Worm (Caenorhabditis elegans): ENCODE measurements around the gene W02H5.19.

DNA sequence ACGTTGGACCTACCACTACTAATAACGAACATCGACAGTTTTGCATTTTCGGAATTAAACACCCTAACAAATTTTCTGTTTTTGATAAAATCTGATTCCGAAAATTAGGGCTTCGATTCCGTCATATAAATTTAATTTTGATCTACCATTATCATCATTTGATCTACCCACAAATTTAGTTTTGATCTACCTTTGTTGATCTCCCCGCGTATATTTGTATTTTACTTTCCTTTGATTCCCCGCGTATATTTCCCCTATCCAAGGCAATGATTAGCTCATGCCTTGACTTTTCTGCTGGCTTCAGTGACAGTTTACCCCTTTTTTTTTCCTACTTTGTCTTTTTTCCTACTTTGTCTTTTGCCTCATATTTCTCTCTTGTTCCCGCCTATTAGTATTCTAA is 48.9 kb upstream of the W02H5.19 start:
- no peak for TF ChIP-seq snpc-4 (tag; optimal IDR thresholded peaks at IDR 0.05)
- TF ChIP-seq pqm-1 (tag; optimal IDR thresholded peaks at IDR 0.05): no peak
- TF ChIP-seq ceh-90 (tag; optimal IDR thresholded peaks at IDR 0.05): no peak
- TF ChIP-seq ztf-11 (tag; optimal IDR thresholded peaks at IDR 0.05): no peak
- no peak for TF ChIP-seq fkh-4 (tag; optimal IDR thresholded peaks at IDR 0.05; ENCODE audit: borderline replicate concordance)
- no peak for TF ChIP-seq nhr-28 (tag; optimal IDR thresholded peaks at IDR 0.05)
- no peak for TF ChIP-seq elt-2 (tag; optimal IDR thresholded peaks at IDR 0.05)
- no peak for TF ChIP-seq ztf-4 (tag; optimal IDR thresholded peaks at IDR 0.05)
- TF ChIP-seq mef-2 (tag; optimal IDR thresholded peaks at IDR 0.05): no peak
